Worm (Caenorhabditis elegans): ENCODE results near the gene clec-54.

ce11 chrV:14499074-14499864, 22.6 kb downstream of the clec-54 start:
- TF ChIP-seq unc-130 (GFP tag; optimal IDR thresholded peaks at IDR 0.05) = no peak
- TF ChIP-seq R02D3.7 (tag; optimal IDR thresholded peaks at IDR 0.05) = no peak
- TF ChIP-seq ama-1 (optimal IDR thresholded peaks at IDR 0.05) = no peak
- no peak for TF ChIP-seq T26A8.4 (GFP tag; IDR thresholded peaks at IDR 0.05)
- no peak for TF ChIP-seq dve-1 (tag; optimal IDR thresholded peaks at IDR 0.05; ENCODE audit: insufficient read depth)
- no peak for TF ChIP-seq lin-39 (tag; optimal IDR thresholded peaks at IDR 0.05)
- no peak for TF ChIP-seq ztf-11 (tag; optimal IDR thresholded peaks at IDR 0.05)
- TF ChIP-seq jun-1 (tag; optimal IDR thresholded peaks at IDR 0.05) = no peak
- peak; percentile 48 for TF ChIP-seq hlh-30 (tag; optimal IDR thresholded peaks at IDR 0.05; ENCODE audit: insufficient read depth)
- TF ChIP-seq nhr-28 (tag; optimal IDR thresholded peaks at IDR 0.05) = peak; percentile 38

Data from whole organism, L4 larva.